Worm (Caenorhabditis elegans): Measurements from ENCODE around the gene clec-178.

clec-178 gene

ce11 chrIV:5667191-5667590 lies 13.4 kb downstream of the clec-178 start (continued):
- TF ChIP-seq blmp-1 (tag; optimal IDR thresholded peaks at IDR 0.05; ENCODE audit: insufficient read depth): no peak

- TF ChIP-seq fos-1 (tag; optimal IDR thresholded peaks at IDR 0.05) (peak; percentile 33), ZK546.5 (tag; optimal IDR thresholded peaks at IDR 0.05) (no peak)
These were observed 15.7 kb downstream of the clec-178 start, which contains the start of gene T19E7.6 for ce11 chrIV:5669459-5669858. T19E7.6 (minus strand) TSS chrIV:5669503.

ce11 chrIV:5671325-5671724 lies 17.6 kb downstream of the clec-178 start:
- peak; percentile 62 for TF ChIP-seq F13H6.1 (tag; optimal IDR thresholded peaks at IDR 0.05)
- no peak for TF ChIP-seq mdl-1 (tag; optimal IDR thresholded peaks at IDR 0.05)

DNA sequence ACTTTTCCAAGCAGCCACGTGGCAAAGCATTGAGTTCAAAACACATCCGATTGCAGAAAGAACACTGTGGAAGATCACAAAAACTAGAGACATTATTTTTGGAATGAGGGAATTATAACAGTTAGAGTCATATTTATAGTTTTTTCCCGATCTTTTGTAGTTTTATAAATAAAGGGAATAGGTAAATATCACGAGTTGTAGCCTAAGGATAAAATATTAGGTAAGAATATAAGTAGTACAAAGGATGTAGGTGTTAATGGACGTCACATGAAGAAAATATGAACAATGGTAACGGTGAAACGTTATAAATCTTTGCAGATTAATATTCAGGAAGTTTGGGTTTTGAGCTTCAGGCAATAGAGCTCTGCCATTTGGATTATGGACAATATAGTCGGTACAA lies 20.7 kb downstream of the clec-178 start, which contains the start of gene srd-5:
TSS of gene srd-5 (minus strand) at position 101 of the 400 bp plus-strand sequence.
- TF ChIP-seq elt-3 (tag; optimal IDR thresholded peaks at IDR 0.05) (no peak), ztf-11 (tag; optimal IDR thresholded peaks at IDR 0.05) (no peak), nhr-6 (tag; optimal IDR thresholded peaks at IDR 0.05) (no peak), nhr-129 (tag; optimal IDR thresholded peaks at IDR 0.05) (no peak), Y55F3AM.14 (GFP tag; optimal IDR thresholded peaks at IDR 0.05) (no peak), lin-11 (tag; optimal IDR thresholded peaks at IDR 0.05) (no peak), ceh-16 (tag; optimal IDR thresholded peaks at IDR 0.05) (no peak), unc-62 (GFP tag; optimal IDR thresholded peaks at IDR 0.05) (no peak), mbf-1 (tag; optimal IDR thresholded peaks at IDR 0.05) (no peak), lin-13 (GFP tag; optimal IDR thresholded peaks at IDR 0.05) (no peak), peb-1 (tag; optimal IDR thresholded peaks at IDR 0.05) (no peak), nhr-237 (tag; optimal IDR thresholded peaks at IDR 0.05) (no peak), nhr-11 (tag; optimal IDR thresholded peaks at IDR 0.05) (no peak), ceh-82 (tag; optimal IDR thresholded peaks at IDR 0.05) (no peak), mab-5 (tag; optimal IDR thresholded peaks at IDR 0.05) (no peak), sem-4 (tag; optimal IDR thresholded peaks at IDR 0.05) (no peak), egl-27 (tag; optimal IDR thresholded peaks at IDR 0.05) (no peak), ztf-4 (tag; optimal IDR thresholded peaks at IDR 0.05) (no peak), lsy-2 (tag; optimal IDR thresholded peaks at IDR 0.05) (no peak)

ce11 chrIV:5678044-5678443 lies 24.3 kb downstream of the clec-178 start, which contains the start of gene C55C3.4:
C55C3.4 (minus strand) TSS chrIV:5678144.
- no peak for TF ChIP-seq ztf-11 (tag; optimal IDR thresholded peaks at IDR 0.05)
- TF ChIP-seq skn-1 (tag; optimal IDR thresholded peaks at IDR 0.05): no peak
- TF ChIP-seq nhr-25 (tag; optimal IDR thresholded peaks at IDR 0.05): no peak
- no peak for TF ChIP-seq nhr-12 (tag; optimal IDR thresholded peaks at IDR 0.05)
- no peak for TF ChIP-seq mab-5 (tag; optimal IDR thresholded peaks at IDR 0.05)
- TF ChIP-seq ztf-4 (tag; optimal IDR thresholded peaks at IDR 0.05): no peak
- no peak for TF ChIP-seq nhr-129 (tag; optimal IDR thresholded peaks at IDR 0.05)
- TF ChIP-seq ztf-1 (GFP tag; conservative IDR thresholded peaks at IDR 0.05): no peak
- no peak for TF ChIP-seq ceh-82 (tag; optimal IDR thresholded peaks at IDR 0.05)

DNA sequence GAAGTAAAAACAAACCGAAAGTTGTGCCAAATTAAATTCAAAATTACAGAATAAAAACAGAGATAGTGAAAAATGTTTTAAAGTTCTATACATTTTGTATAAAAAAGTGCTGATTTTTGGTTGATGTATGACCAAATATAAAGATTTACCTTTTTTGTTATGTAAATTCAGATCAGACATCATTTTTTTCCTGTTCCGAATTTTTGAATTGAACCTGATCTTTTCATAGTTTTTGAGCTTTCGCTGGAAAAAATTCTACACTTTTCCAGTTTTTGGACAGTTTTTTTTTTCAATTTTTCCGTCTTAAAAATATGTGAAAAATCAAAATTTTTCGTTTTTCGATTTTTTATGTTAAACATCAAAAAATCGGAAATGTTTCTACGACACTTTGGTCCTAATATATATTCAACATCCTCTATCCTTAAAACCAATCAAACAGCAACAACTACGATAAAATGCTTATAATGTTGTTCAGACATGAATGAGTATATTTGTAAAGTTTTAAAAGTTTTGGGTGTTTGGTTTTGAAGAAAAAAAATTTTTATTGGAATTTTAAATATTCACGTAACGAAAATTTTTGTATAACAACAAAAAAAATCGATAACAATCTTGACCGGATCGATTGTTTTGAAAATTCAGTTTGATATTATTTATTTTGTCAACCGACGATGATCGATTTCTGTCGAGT lies 28.9 kb downstream of the clec-178 start, which contains the start of the genes C55C3.7 and C55C3.6:
TSS of gene C55C3.7 (minus strand) at position 101 of the 688 bp plus-strand sequence.
TSS of gene C55C3.6 (plus strand) at position 638 of the 688 bp plus-strand sequence.
- TF ChIP-seq snpc-4 (tag; optimal IDR thresholded peaks at IDR 0.05) (no peak), nhr-10 (tag; optimal IDR thresholded peaks at IDR 0.05) (no peak), nhr-237 (tag; optimal IDR thresholded peaks at IDR 0.05) (no peak), blmp-1 (tag; optimal IDR thresholded peaks at IDR 0.05; ENCODE audit: insufficient read depth) (no peak), ztf-1 (GFP tag; conservative IDR thresholded peaks at IDR 0.05) (no peak), zag-1 (tag; optimal IDR thresholded peaks at IDR 0.05) (no peak)
